Fruit fly (Drosophila melanogaster): ENCODE measurements around the gene me31B.

dm6 chr2L:10220501-10221386 lies 18.4 kb upstream of the me31B start, which contains the start of the genes Npc1a and Prosalpha6:
- TF ChIP-seq CG8159 (tag; optimal IDR thresholded peaks at IDR 0.05) (no peak), CG14655 (GFP tag; optimal IDR thresholded peaks at IDR 0.05) (no peak), Pif1B (GFP tag; optimal IDR thresholded peaks at IDR 0.05) (no peak), EcR (GFP tag; optimal IDR thresholded peaks at IDR 0.05) (no peak), CG12605 (GFP tag; IDR thresholded peaks at IDR 0.05) (no peak), CG15710 (tag; optimal IDR thresholded peaks at IDR 0.05) (peak; percentile 31), rn (GFP tag; IDR thresholded peaks at IDR 0.05) (no peak), CG13204 (GFP tag; optimal IDR thresholded peaks at IDR 0.05) (no peak), Snoo (tag; optimal IDR thresholded peaks at IDR 0.05) (no peak)

All from whole organism, pupa.